Fruit fly (Drosophila melanogaster) whole organism, embryonic: ENCODE data around the gene asl.
A peak's percentile ranks its signal among the peaks of the same experiment; 100 is the strongest.

Experiments used
- Atf-2 ChIP-seq: fragments of 200-800 bp; sonication (Bioruptor generic); optimal IDR thresholded peaks from 2 replicates; lab custom pipeline; 2016; ENCODE audit warnings: missing biosample characterization, missing genetic modification characterization
- CG10979 ChIP-seq: fragments of 200-800 bp; sonication (Bioruptor generic); optimal IDR thresholded peaks from 2 replicates; lab custom pipeline; 2018; ENCODE audit warnings: missing biosample characterization, mild to moderate bottlenecking, missing genetic modification characterization, moderate library complexity
- CG11085 ChIP-seq: fragments of 200-800 bp; sonication (Bioruptor generic); IDR thresholded peaks from 2 replicates; pipeline ENCODE4 v1.3.6; 2022; ENCODE audit warnings: missing biosample characterization, missing genetic modification characterization
- CG11504 ChIP-seq: fragments of 200-800 bp; sonication (Bioruptor generic); optimal IDR thresholded peaks from 3 replicates; lab custom pipeline; 2019; ENCODE audit warnings: missing biosample characterization, mild to moderate bottlenecking, missing genetic modification characterization, moderate library complexity
- CG12071 ChIP-seq: fragments of 200-800 bp; sonication (Bioruptor generic); optimal IDR thresholded peaks from 3 replicates; lab custom pipeline; 2018; ENCODE audit warnings: missing biosample characterization, mild to moderate bottlenecking, missing genetic modification characterization
- CG14710 ChIP-seq: fragments of 200-800 bp; sonication (Bioruptor generic); optimal IDR thresholded peaks from 3 replicates; lab custom pipeline; 2019; ENCODE audit warnings: missing biosample characterization, mild to moderate bottlenecking, missing genetic modification characterization, moderate library complexity
- CG14965 ChIP-seq: fragments of 200-800 bp; sonication (Bioruptor generic); optimal IDR thresholded peaks from 2 replicates; lab custom pipeline; 2016; ENCODE audit warnings: missing biosample characterization, missing genetic modification characterization, borderline replicate concordance
- CG15696 ChIP-seq: fragments of 200-800 bp; sonication (Bioruptor generic); optimal IDR thresholded peaks from 2 replicates; lab custom pipeline; 2019; ENCODE audit warnings: missing biosample characterization, mild to moderate bottlenecking, missing genetic modification characterization, moderate library complexity
- CG16813 ChIP-seq: fragments of 200-800 bp; sonication (Bioruptor generic); IDR thresholded peaks from 3 replicates; pipeline ENCODE4 v1.3.6; 2022; ENCODE audit warnings: missing biosample characterization, missing genetic modification characterization; ENCODE audit not compliant: partially characterized antibody
- CG1832 ChIP-seq: fragments of 200-800 bp; sonication (Bioruptor generic); optimal IDR thresholded peaks from 2 replicates; lab custom pipeline; 2017; ENCODE audit warnings: missing biosample characterization, mild to moderate bottlenecking, missing genetic modification characterization, inconsistent platforms
- CG18599 ChIP-seq: fragments of 200-800 bp; sonication (Bioruptor generic); optimal IDR thresholded peaks from 3 replicates; lab custom pipeline; 2017; ENCODE audit warnings: missing biosample characterization, missing genetic modification characterization, mild to moderate bottlenecking, moderate library complexity, missing genetic modification reagents
- CG3163 ChIP-seq: fragments of 200-800 bp; sonication (Bioruptor generic); optimal IDR thresholded peaks from 3 replicates; lab custom pipeline; 2016; ENCODE audit warnings: missing biosample characterization, missing genetic modification characterization
- CG34224 ChIP-seq: fragments of 200-800 bp; sonication (Bioruptor generic); IDR thresholded peaks from 3 replicates; pipeline ENCODE4 v1.3.6; 2022; ENCODE audit warnings: missing biosample characterization, missing genetic modification characterization; ENCODE audit not compliant: partially characterized antibody
- CG42726 ChIP-seq: fragments of 200-800 bp; sonication (Bioruptor generic); IDR thresholded peaks from 2 replicates; pipeline ENCODE4 v1.3.6; 2022; ENCODE audit warnings: missing biosample characterization, missing genetic modification characterization; ENCODE audit not compliant: partially characterized antibody
- CG4424 ChIP-seq: fragments of 200-800 bp; sonication (Bioruptor generic); optimal IDR thresholded peaks from 3 replicates; lab custom pipeline; 2016; ENCODE audit warnings: missing biosample characterization, missing genetic modification characterization
- CG6791 ChIP-seq: fragments of 200-800 bp; sonication (Bioruptor generic); IDR thresholded peaks from 3 replicates; pipeline ENCODE4 v1.3.6; 2022; ENCODE audit warnings: missing biosample characterization, missing genetic modification characterization; ENCODE audit not compliant: partially characterized antibody
- CG6813 ChIP-seq: fragments of 200-800 bp; sonication (Bioruptor generic); optimal IDR thresholded peaks from 2 replicates; lab custom pipeline; 2017; ENCODE audit warnings: missing biosample characterization, missing genetic modification characterization, mild to moderate bottlenecking, moderate library complexity, missing genetic modification reagents
- CG7556 ChIP-seq: fragments of 200-800 bp; sonication (Bioruptor generic); optimal IDR thresholded peaks from 2 replicates; lab custom pipeline; 2017; ENCODE audit warnings: missing biosample characterization, mild to moderate bottlenecking, missing genetic modification characterization
- D19A ChIP-seq: fragments of 200-800 bp; optimal IDR thresholded peaks from 3 replicates; lab custom pipeline; 2019; ENCODE audit warnings: missing biosample characterization, mild to moderate bottlenecking, missing genetic modification characterization, moderate library complexity
- Dek ChIP-seq: fragments of 200-800 bp; sonication (Bioruptor generic); optimal IDR thresholded peaks from 3 replicates; lab custom pipeline; 2019; ENCODE audit warnings: missing biosample characterization, mild to moderate bottlenecking, missing genetic modification characterization, moderate library complexity
- E2f1 ChIP-seq: fragments of 200-800 bp; sonication (Bioruptor generic); IDR thresholded peaks from 2 replicates; pipeline ENCODE4 v1.3.6; 2022; ENCODE audit warnings: missing biosample characterization, missing genetic modification characterization
- Eip74EF ChIP-seq, 2 experiments: fragments of 200-800 bp in 1 of 2; fragments of >200 bp in 1 of 2; sonication (Bioruptor generic) in 1 of 2; optimal IDR thresholded peaks; 2 replicates each; lab custom pipeline; 2017 to 2019; ENCODE audit warnings: missing biosample characterization in 2 of 2, missing genetic modification characterization in 2 of 2, mild to moderate bottlenecking in 1 of 2, moderate library complexity in 1 of 2
- Elba2 ChIP-seq: fragments of 200-800 bp; sonication (Bioruptor generic); optimal IDR thresholded peaks from 3 replicates; lab custom pipeline; 2016; ENCODE audit warnings: missing biosample characterization, missing genetic modification characterization
- Gsc ChIP-seq: fragments of 200-800 bp; sonication (Bioruptor generic); IDR thresholded peaks from 2 replicates; pipeline ENCODE4 v1.3.6; 2022; ENCODE audit warnings: missing biosample characterization, missing genetic modification characterization
- Hey ChIP-seq: fragments of 200-800 bp; sonication (Bioruptor generic); optimal IDR thresholded peaks from 3 replicates; lab custom pipeline; 2018; ENCODE audit warnings: missing biosample characterization, mild to moderate bottlenecking, missing genetic modification characterization
- Hr39 ChIP-seq: fragments of >200 bp; optimal IDR thresholded peaks from 2 replicates; lab custom pipeline; 2017
- Hsf ChIP-seq: fragments of 200-800 bp; sonication (Bioruptor generic); optimal IDR thresholded peaks from 3 replicates; lab custom pipeline; 2016; ENCODE audit warnings: missing biosample characterization, missing genetic modification characterization
- Sry-β ChIP-seq: fragments of 200-800 bp; sonication (Bioruptor generic); optimal IDR thresholded peaks from 2 replicates; lab custom pipeline; 2018; ENCODE audit warnings: missing biosample characterization, mild to moderate bottlenecking, missing genetic modification characterization, moderate library complexity
- dm ChIP-seq: fragments of 200-800 bp; sonication (Bioruptor generic); optimal IDR thresholded peaks from 3 replicates; lab custom pipeline; 2016; ENCODE audit warnings: missing biosample characterization, missing genetic modification characterization
- dmrt99B ChIP-seq: fragments of 200-800 bp; sonication (Bioruptor generic); optimal IDR thresholded peaks from 2 replicates; lab custom pipeline; 2018; ENCODE audit warnings: missing biosample characterization, mild to moderate bottlenecking, missing genetic modification characterization, moderate library complexity
- dysf ChIP-seq: fragments of 200-800 bp; sonication (Bioruptor generic); IDR thresholded peaks from 3 replicates; pipeline ENCODE4 v1.3.6; 2022; ENCODE audit warnings: missing biosample characterization, missing genetic modification characterization
- eve ChIP-seq, 2 experiments: fragments of >200 bp; optimal IDR thresholded peaks; 2 replicates each; lab custom pipeline; 2017; ENCODE audit warnings: missing biosample characterization in 2 of 2, missing genetic modification characterization in 2 of 2
- exex ChIP-seq: fragments of 200-800 bp; sonication (Bioruptor generic); optimal IDR thresholded peaks from 4 replicates; lab custom pipeline; 2018; ENCODE audit warnings: missing biosample characterization, mild to moderate bottlenecking, missing genetic modification characterization, moderate library complexity
- ftz-f1 ChIP-seq: fragments of 200-800 bp; sonication (Bioruptor generic); optimal IDR thresholded peaks from 2 replicates; lab custom pipeline; 2016; ENCODE audit warnings: missing biosample characterization, missing genetic modification characterization
- grau ChIP-seq: fragments of 200-800 bp; optimal IDR thresholded peaks from 3 replicates; lab custom pipeline; 2019; ENCODE audit warnings: missing biosample characterization, mild to moderate bottlenecking, missing genetic modification characterization, moderate library complexity
- her ChIP-seq: fragments of 200-800 bp; sonication (Bioruptor generic); optimal IDR thresholded peaks from 2 replicates; lab custom pipeline; 2016; ENCODE audit warnings: missing biosample characterization, missing genetic modification characterization
- jing ChIP-seq: fragments of 200-800 bp; sonication (Bioruptor generic); optimal IDR thresholded peaks from 2 replicates; lab custom pipeline; 2018; ENCODE audit warnings: missing biosample characterization, mild to moderate bottlenecking, missing genetic modification characterization
- onecut ChIP-seq: fragments of 200-800 bp; sonication (Bioruptor generic); IDR thresholded peaks from 2 replicates; pipeline ENCODE4 v1.3.6; 2022; ENCODE audit warnings: missing biosample characterization, missing genetic modification characterization
- pan ChIP-seq, 4 experiments: fragments of >200 bp in 3 of 4; fragments of 200-800 bp in 1 of 4; sonication (Bioruptor generic) in 1 of 4; optimal IDR thresholded peaks in 3 of 4; IDR thresholded peaks in 1 of 4; 2 replicates each; pipeline versions ENCODE4 v1.3.6 to Lab custom; 2017 to 2022; ENCODE audit warnings: missing biosample characterization in 2 of 4, missing genetic modification characterization in 2 of 4, mixed read lengths in 1 of 4
- pnt ChIP-seq: fragments of 200-800 bp; sonication (Bioruptor generic); optimal IDR thresholded peaks from 3 replicates; lab custom pipeline; 2016; ENCODE audit warnings: missing biosample characterization, missing genetic modification characterization
- sens-2 ChIP-seq: fragments of 200-800 bp; sonication (Bioruptor generic); IDR thresholded peaks from 2 replicates; pipeline ENCODE4 v1.3.6; 2022; ENCODE audit warnings: missing biosample characterization, missing genetic modification characterization
- sim ChIP-seq: fragments of 200-800 bp; sonication (Bioruptor generic); IDR thresholded peaks from 2 replicates; pipeline ENCODE4 v1.3.6; 2022; ENCODE audit warnings: missing biosample characterization, missing genetic modification characterization
- sob ChIP-seq: fragments of 200-800 bp; sonication (Bioruptor generic); IDR thresholded peaks from 2 replicates; pipeline ENCODE4 v1.3.6; 2022; ENCODE audit warnings: missing biosample characterization, missing genetic modification characterization
- stwl ChIP-seq: fragments of 200-800 bp; sonication (Bioruptor generic); optimal IDR thresholded peaks from 3 replicates; lab custom pipeline; 2018; ENCODE audit warnings: missing biosample characterization, mild to moderate bottlenecking, missing genetic modification characterization, moderate library complexity
- sug ChIP-seq: fragments of 200-800 bp; optimal IDR thresholded peaks from 2 replicates; lab custom pipeline; 2019; ENCODE audit warnings: missing biosample characterization, mild to moderate bottlenecking, missing genetic modification characterization, moderate library complexity
- vvl ChIP-seq: fragments of 200-800 bp; sonication (Bioruptor generic); IDR thresholded peaks from 2 replicates; pipeline ENCODE4 v1.3.6; 2022; ENCODE audit warnings: missing biosample characterization, missing genetic modification characterization
- wek ChIP-seq: fragments of 200-800 bp; sonication (Bioruptor generic); optimal IDR thresholded peaks from 3 replicates; lab custom pipeline; 2018; ENCODE audit warnings: missing biosample characterization, mild to moderate bottlenecking, missing genetic modification characterization, moderate library complexity
- z ChIP-seq: fragments of 200-800 bp; sonication (Bioruptor generic); IDR thresholded peaks from 3 replicates; pipeline ENCODE4 v1.3.6; 2022; ENCODE audit warnings: missing biosample characterization, missing genetic modification characterization
- zfh2 ChIP-seq: fragments of 200-800 bp; sonication (Bioruptor generic); optimal IDR thresholded peaks from 2 replicates; lab custom pipeline; 2016; ENCODE audit warnings: missing biosample characterization, missing genetic modification characterization

asl gene

DNA sequence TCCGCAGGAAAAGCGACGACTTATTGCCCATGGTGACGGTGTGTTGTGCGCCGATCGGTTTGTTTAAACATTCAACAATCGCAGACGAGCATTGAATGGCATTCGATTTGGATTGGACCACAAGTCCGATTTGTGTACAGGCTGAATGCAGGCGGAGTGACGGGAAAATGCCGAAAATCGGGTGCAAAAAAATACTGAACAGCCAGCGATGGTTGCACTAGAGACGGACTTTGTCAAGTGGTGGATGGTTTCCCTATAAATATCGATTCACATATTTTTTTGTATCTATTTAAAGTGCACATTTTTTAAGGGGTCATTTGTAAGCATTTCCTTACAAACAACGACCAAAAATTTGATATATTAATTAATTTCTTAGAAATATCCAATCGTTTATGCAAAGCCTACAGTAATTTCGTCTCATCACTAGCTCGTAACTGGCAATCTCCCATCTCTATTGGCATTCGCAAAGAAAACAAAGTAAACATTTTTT, 48.4 kb upstream of the asl start, which contains the start of the genes elm and MED27 (continued):
- TF ChIP-seq Hey (tag; lab: Kevin White, UChicago) (peak; percentile 56), CG14710 (tag; lab: Kevin White, UChicago) (peak; percentile 96), sim (GFP tag; lab: Robert Waterston, UW) (peak; percentile 60; the same call in 1 of the 2 replicates), vvl (peak; percentile 94), eve (GFP tag; optimal IDR thresholded peaks at IDR 0.05; lab: Kevin White, UChicago) (peak in 1 of 2 experiments; percentile 66), pnt (peak; percentile 92), Atf-2 (peak; percentile 92), dysf (GFP tag; lab: Robert Waterston, UW) (peak; percentile 94), CG7556 (GFP tag; lab: Kevin White, UChicago) (peak; percentile 85), CG11085 (GFP tag; lab: Robert Waterston, UW) (peak; percentile 91), ftz-f1 (GFP tag; lab: Kevin White, UChicago) (peak; percentile 85), CG18599 (GFP tag; lab: Kevin White, UChicago) (peak; percentile 92), CG34224 (GFP tag; lab: Robert Waterston, UW) (peak; percentile 87), CG1832 (no peak), wek (GFP tag; lab: Kevin White, UChicago) (peak; percentile 0), stwl (tag; lab: Kevin White, UChicago) (peak; percentile 75), zfh2 (GFP tag; lab: Kevin White, UChicago) (peak; percentile 96), CG16813 (GFP tag; lab: Robert Waterston, UW) (peak; percentile 98), sug (tag; lab: Kevin White, UChicago) (peak; percentile 95), E2f1 (GFP tag; lab: Robert Waterston, UW) (peak; percentile 92), CG6791 (peak; percentile 85), CG42726 (GFP tag; lab: Robert Waterston, UW) (peak; percentile 60; the same call in 1 of the 2 replicates), sob (GFP tag; lab: Robert Waterston, UW) (peak; percentile 96), dm (GFP tag; lab: Kevin White, UChicago) (peak; percentile 82), CG3163 (GFP tag; lab: Kevin White, UChicago) (peak; percentile 70), CG10979 (tag; lab: Kevin White, UChicago) (peak; percentile 86), exex (tag; lab: Kevin White, UChicago) (peak; percentile 64), CG14965 (GFP tag; lab: Kevin White, UChicago) (peak; percentile 25), onecut (GFP tag; lab: Robert Waterston, UW) (peak; percentile 71), CG15696 (tag; lab: Kevin White, UChicago) (peak; percentile 97), Sry-β (GFP tag; lab: Kevin White, UChicago) (peak; percentile 52), CG4424 (peak; percentile 95), CG12071 (GFP tag; lab: Kevin White, UChicago) (peak; percentile 15), sens-2 (GFP tag; lab: Robert Waterston, UW) (peak; percentile 73; the same call in 1 of the 2 replicates), Hr39 (no peak), her (peak; percentile 73), Eip74EF (GFP tag; optimal IDR thresholded peaks at IDR 0.05; lab: Kevin White, UChicago) (peak in 1 of 2 experiments; percentile 64), Hsf (peak; percentile 97), Dek (peak; percentile 89), Elba2 (GFP tag; lab: Kevin White, UChicago) (peak; percentile 79), Gsc (GFP tag; lab: Robert Waterston, UW) (peak; percentile 82), CG6813 (peak; percentile 34), CG11504 (tag; lab: Kevin White, UChicago) (peak; percentile 89), jing (GFP tag; lab: Kevin White, UChicago) (no peak), pan (optimal IDR thresholded peaks at IDR 0.05; lab: Kevin White, UChicago) (no peak), pan (GFP tag; optimal IDR thresholded peaks at IDR 0.05 in 1 of 2, IDR thresholded peaks at IDR 0.05 in 1 of 2) (peak in 1 of 2 experiments; percentile 89), D19A (tag; lab: Kevin White, UChicago) (peak; percentile 81), z (no peak; the same call in 2 of the 3 replicates), dmrt99B (tag; lab: Kevin White, UChicago) (no peak), grau (peak; percentile 93)
